Fruit fly (Drosophila melanogaster) whole organism, embryonic: ENCODE data around the gene CG32066.

ENCODE experiments used
- Blimp-1 ChIP-seq: fragments of 200-800 bp; sonication (Bioruptor generic); optimal IDR thresholded peaks from 3 replicates; lab custom pipeline; 2018; ENCODE audit warnings: missing biosample characterization, missing genetic modification characterization, mild to moderate bottlenecking, moderate library complexity, missing genetic modification reagents
- CG10654 ChIP-seq: fragments of 200-800 bp; sonication (Bioruptor generic); optimal IDR thresholded peaks from 2 replicates; lab custom pipeline; 2016; ENCODE audit warnings: missing biosample characterization, missing genetic modification characterization
- CG11504 ChIP-seq: fragments of 200-800 bp; sonication (Bioruptor generic); optimal IDR thresholded peaks from 3 replicates; lab custom pipeline; 2019; ENCODE audit warnings: missing biosample characterization, mild to moderate bottlenecking, missing genetic modification characterization, moderate library complexity
- CG12104 ChIP-seq: fragments of 200-800 bp; sonication (Bioruptor generic); optimal IDR thresholded peaks from 3 replicates; lab custom pipeline; 2016; ENCODE audit warnings: missing biosample characterization, missing genetic modification characterization
- CG12219 ChIP-seq: fragments of 200-800 bp; sonication (Bioruptor generic); optimal IDR thresholded peaks from 3 replicates; lab custom pipeline; 2018; ENCODE audit warnings: missing biosample characterization, mild to moderate bottlenecking, missing genetic modification characterization
- CG13287 ChIP-seq: fragments of 200-800 bp; sonication (Bioruptor generic); IDR thresholded peaks from 2 replicates; pipeline ENCODE4 v1.3.6; 2022; ENCODE audit warnings: missing biosample characterization, missing genetic modification characterization; ENCODE audit not compliant: partially characterized antibody
- CG14050 ChIP-seq: fragments of 200-800 bp; sonication (Bioruptor generic); IDR thresholded peaks from 3 replicates; pipeline ENCODE4 v1.3.6; 2022; ENCODE audit warnings: missing biosample characterization, missing genetic modification characterization
- CG14667 ChIP-seq: fragments of 200-800 bp; sonication (Bioruptor generic); IDR thresholded peaks from 2 replicates; pipeline ENCODE4 v1.3.6; 2022; ENCODE audit warnings: missing biosample characterization, missing genetic modification characterization
- CG15073 ChIP-seq: fragments of 200-800 bp; sonication (Bioruptor generic); optimal IDR thresholded peaks from 2 replicates; lab custom pipeline; 2016; ENCODE audit warnings: missing biosample characterization, missing genetic modification characterization
- CG15479 ChIP-seq: fragments of 200-800 bp; sonication (Bioruptor generic); optimal IDR thresholded peaks from 3 replicates; lab custom pipeline; 2019; ENCODE audit warnings: missing biosample characterization, mild to moderate bottlenecking, missing genetic modification characterization, moderate library complexity
- CG17385 ChIP-seq: fragments of 200-800 bp; sonication (Bioruptor generic); optimal IDR thresholded peaks from 3 replicates; lab custom pipeline; 2018; ENCODE audit warnings: missing biosample characterization, mild to moderate bottlenecking, missing genetic modification characterization
- CG1832 ChIP-seq: fragments of 200-800 bp; sonication (Bioruptor generic); optimal IDR thresholded peaks from 2 replicates; lab custom pipeline; 2017; ENCODE audit warnings: missing biosample characterization, mild to moderate bottlenecking, missing genetic modification characterization, inconsistent platforms
- CG18599 ChIP-seq: fragments of 200-800 bp; sonication (Bioruptor generic); optimal IDR thresholded peaks from 3 replicates; lab custom pipeline; 2017; ENCODE audit warnings: missing biosample characterization, missing genetic modification characterization, mild to moderate bottlenecking, moderate library complexity, missing genetic modification reagents
- CG18764 ChIP-seq: fragments of 200-800 bp; sonication (Bioruptor generic); optimal IDR thresholded peaks from 3 replicates; lab custom pipeline; 2016; ENCODE audit warnings: missing biosample characterization, missing genetic modification characterization
- CG31441 ChIP-seq: fragments of 200-800 bp; sonication (Bioruptor generic); IDR thresholded peaks from 2 replicates; pipeline ENCODE4 v1.3.6; 2022; ENCODE audit warnings: missing biosample characterization, missing genetic modification characterization
- CG4360 ChIP-seq: fragments of 200-800 bp; sonication (Bioruptor generic); IDR thresholded peaks from 2 replicates; pipeline ENCODE4 v1.3.6; 2022; ENCODE audit warnings: missing biosample characterization, missing genetic modification characterization
- CG43689 ChIP-seq: fragments of 200-800 bp; sonication (Bioruptor generic); IDR thresholded peaks from 2 replicates; pipeline ENCODE4 v1.3.6; 2022; ENCODE audit warnings: missing biosample characterization, missing genetic modification characterization
- CG4404 ChIP-seq: fragments of 200-800 bp; sonication (Bioruptor generic); IDR thresholded peaks from 2 replicates; pipeline ENCODE4 v1.3.6; 2022; ENCODE audit warnings: missing biosample characterization, missing genetic modification characterization
- CG6175 ChIP-seq: fragments of 200-800 bp; sonication (Bioruptor generic); IDR thresholded peaks from 3 replicates; pipeline ENCODE4 v1.3.6; 2022; ENCODE audit warnings: missing biosample characterization, missing genetic modification characterization
- CG8924 ChIP-seq: fragments of 200-800 bp; optimal IDR thresholded peaks from 3 replicates; lab custom pipeline; 2019; ENCODE audit warnings: missing biosample characterization, mild to moderate bottlenecking, missing genetic modification characterization, moderate library complexity
- E2f2 ChIP-seq: fragments of 200-800 bp; sonication (Bioruptor generic); IDR thresholded peaks from 2 replicates; pipeline ENCODE4 v1.3.6; 2022; ENCODE audit warnings: missing biosample characterization, missing genetic modification characterization
- Fer2 ChIP-seq: fragments of 200-800 bp; sonication (Bioruptor generic); optimal IDR thresholded peaks from 2 replicates; lab custom pipeline; 2018; ENCODE audit warnings: missing biosample characterization, mild to moderate bottlenecking, missing genetic modification characterization, moderate library complexity
- Fer3 ChIP-seq: fragments of 200-800 bp; sonication (Bioruptor generic); optimal IDR thresholded peaks from 2 replicates; lab custom pipeline; 2018; ENCODE audit warnings: missing biosample characterization, mild to moderate bottlenecking, missing genetic modification characterization, moderate library complexity
- Gug ChIP-seq: fragments of 200-800 bp; sonication (Bioruptor generic); IDR thresholded peaks from 4 replicates; pipeline ENCODE4 v1.3.6; 2022; ENCODE audit warnings: missing biosample characterization, missing genetic modification characterization
- H2.0 ChIP-seq: fragments of 200-800 bp; sonication (Bioruptor generic); IDR thresholded peaks from 2 replicates; pipeline ENCODE4 v1.3.6; 2022; ENCODE audit warnings: missing biosample characterization, missing genetic modification characterization
- Jarid2 ChIP-seq: fragments of 200-800 bp; sonication (Bioruptor generic); optimal IDR thresholded peaks from 3 replicates; lab custom pipeline; 2017; ENCODE audit warnings: mild to moderate bottlenecking, missing biosample characterization, missing genetic modification reagents, missing genetic modification characterization
- MTF-1 ChIP-seq: fragments of 200-800 bp; sonication (Bioruptor generic); optimal IDR thresholded peaks from 2 replicates; lab custom pipeline; 2018; ENCODE audit warnings: missing biosample characterization, mild to moderate bottlenecking, missing genetic modification characterization, borderline replicate concordance
- Myb ChIP-seq: fragments of 200-800 bp; sonication (Bioruptor generic); optimal IDR thresholded peaks from 2 replicates; lab custom pipeline; 2016; ENCODE audit warnings: missing biosample characterization, missing genetic modification characterization
- Sox100B ChIP-seq: fragments of 200-800 bp; sonication (Bioruptor generic); optimal IDR thresholded peaks from 3 replicates; lab custom pipeline; 2018; ENCODE audit warnings: missing biosample characterization, mild to moderate bottlenecking, missing genetic modification characterization
- Spps ChIP-seq: fragments of 200-800 bp; sonication (Bioruptor generic); optimal IDR thresholded peaks from 2 replicates; lab custom pipeline; 2018; ENCODE audit warnings: missing biosample characterization, mild to moderate bottlenecking, missing genetic modification characterization
- Stat92E ChIP-seq, 3 experiments: fragments of >200 bp in 2 of 3; fragments of 200-800 bp in 1 of 3; sonication (Bioruptor generic) in 1 of 3; optimal IDR thresholded peaks; 2 replicates each; lab custom pipeline; 2017 to 2019; ENCODE audit warnings: missing biosample characterization in 3 of 3, missing genetic modification characterization in 3 of 3, mild to moderate bottlenecking in 1 of 3, moderate library complexity in 1 of 3
- Trl ChIP-seq, 3 experiments: fragments of >200 bp in 2 of 3; fragments of 200-800 bp in 1 of 3; sonication (Bioruptor generic) in 1 of 3; optimal IDR thresholded peaks; 2 replicates in 1 of 3; 3 replicates in 2 of 3; lab custom pipeline; 2016 to 2017; ENCODE audit warnings: missing biosample characterization in 1 of 3, missing genetic modification characterization in 1 of 3
- YL-1 ChIP-seq: fragments of 200-800 bp; sonication (Bioruptor generic); optimal IDR thresholded peaks from 3 replicates; lab custom pipeline; 2017; ENCODE audit warnings: missing biosample characterization, mild to moderate bottlenecking, missing genetic modification characterization
- al ChIP-seq: fragments of 200-800 bp; sonication (Bioruptor generic); IDR thresholded peaks from 2 replicates; pipeline ENCODE4 v1.3.6; 2022; ENCODE audit warnings: missing biosample characterization, missing genetic modification characterization
- ase ChIP-seq: fragments of 200-800 bp; sonication (Bioruptor generic); IDR thresholded peaks from 3 replicates; pipeline ENCODE4 v1.3.6; 2022; ENCODE audit warnings: missing biosample characterization, missing genetic modification characterization
- chinmo ChIP-seq: fragments of 200-800 bp; sonication (Bioruptor generic); IDR thresholded peaks from 4 replicates; pipeline ENCODE4 v1.3.6; 2022; ENCODE audit warnings: missing biosample characterization, missing genetic modification characterization; ENCODE audit not compliant: partially characterized antibody
- esg ChIP-seq: fragments of 200-800 bp; sonication (Bioruptor generic); conservative IDR thresholded peaks from 2 replicates; pipeline ENCODE4 v1.3.6; 2022; ENCODE audit warnings: missing biosample characterization, missing genetic modification characterization
- gcm ChIP-seq: fragments of 200-800 bp; sonication (Bioruptor generic); optimal IDR thresholded peaks from 2 replicates; lab custom pipeline; 2019; ENCODE audit warnings: missing biosample characterization, mild to moderate bottlenecking, missing genetic modification characterization, moderate library complexity
- gfzf ChIP-seq: fragments of 200-800 bp; sonication (Bioruptor generic); optimal IDR thresholded peaks from 2 replicates; lab custom pipeline; 2016; ENCODE audit warnings: missing biosample characterization, mild to moderate bottlenecking, missing genetic modification characterization, moderate library complexity
- hkb ChIP-seq, 2 experiments: fragments of 200-800 bp in 1 of 2; fragments of >200 bp in 1 of 2; sonication (Bioruptor generic) in 1 of 2; IDR thresholded peaks in 1 of 2; optimal IDR thresholded peaks in 1 of 2; 2 replicates each; pipeline versions ENCODE4 v1.3.6 to Lab custom; 2017 to 2022; ENCODE audit warnings: missing biosample characterization in 1 of 2, missing genetic modification characterization in 1 of 2
- kni ChIP-seq: fragments of 200-800 bp; sonication (Bioruptor generic); optimal IDR thresholded peaks from 3 replicates; lab custom pipeline; 2017; ENCODE audit warnings: mild to moderate bottlenecking, missing biosample characterization, missing genetic modification reagents, missing genetic modification characterization
- peb ChIP-seq: fragments of 200-800 bp; sonication (Bioruptor generic); IDR thresholded peaks from 2 replicates; pipeline ENCODE4 v1.3.6; 2022; ENCODE audit warnings: missing biosample characterization, missing genetic modification characterization
- pzg ChIP-seq: fragments of 200-800 bp; sonication (Bioruptor generic); optimal IDR thresholded peaks from 3 replicates; lab custom pipeline; 2018; ENCODE audit warnings: missing biosample characterization, mild to moderate bottlenecking, missing genetic modification characterization, moderate library complexity
- sima ChIP-seq: fragments of 200-800 bp; sonication (Bioruptor generic); optimal IDR thresholded peaks from 2 replicates; lab custom pipeline; 2016; ENCODE audit warnings: missing biosample characterization, missing genetic modification characterization
- slp2 ChIP-seq: fragments of 200-800 bp; sonication (Bioruptor generic); optimal IDR thresholded peaks from 2 replicates; lab custom pipeline; 2016; ENCODE audit warnings: missing biosample characterization, missing genetic modification characterization
- tll ChIP-seq, 2 experiments: fragments of 200-800 bp in 1 of 2; fragments of >200 bp in 1 of 2; sonication (Bioruptor generic) in 1 of 2; optimal IDR thresholded peaks; 2 replicates each; lab custom pipeline; 2017 to 2019; ENCODE audit warnings: missing biosample characterization in 2 of 2, missing genetic modification characterization in 2 of 2, mild to moderate bottlenecking in 1 of 2, moderate library complexity in 1 of 2
- tup ChIP-seq: fragments of 200-800 bp; sonication (Bioruptor generic); optimal IDR thresholded peaks from 2 replicates; lab custom pipeline; 2016; ENCODE audit warnings: missing biosample characterization, mild to moderate bottlenecking, missing genetic modification characterization, moderate library complexity
- vvl ChIP-seq: fragments of 200-800 bp; sonication (Bioruptor generic); IDR thresholded peaks from 2 replicates; pipeline ENCODE4 v1.3.6; 2022; ENCODE audit warnings: missing biosample characterization, missing genetic modification characterization
- zf30C ChIP-seq: fragments of 200-800 bp; sonication (Bioruptor generic); optimal IDR thresholded peaks from 3 replicates; lab custom pipeline; 2018; ENCODE audit warnings: missing biosample characterization, mild to moderate bottlenecking, missing genetic modification characterization

The CG32066 gene

dm6 chr3L:10674940-10675339, 14.1 kb upstream of the CG32066 start (continued):
- TF ChIP-seq slp2 (GFP tag; lab: Kevin White, UChicago): no peak
- no peak for TF ChIP-seq CG6175
- TF ChIP-seq kni (GFP tag; lab: Kevin White, UChicago): no peak
- 0 out of 2 replicates have a peak, but pooled peaks have one; percentile 16 for TF ChIP-seq H2.0
- TF ChIP-seq CG1832 (GFP tag; lab: Kevin White, UChicago): peak; percentile 54
- TF ChIP-seq Fer2 (tag; lab: Kevin White, UChicago): no peak
- no peak for TF ChIP-seq MTF-1 (GFP tag; lab: Kevin White, UChicago)
- no peak for TF ChIP-seq Jarid2 (GFP tag; lab: Kevin White, UChicago)
- TF ChIP-seq gcm (GFP tag; lab: Kevin White, UChicago): no peak
- TF ChIP-seq chinmo (GFP tag; lab: Robert Waterston, UW): peak; percentile 69; the same call in 1 of the 4 replicates
- TF ChIP-seq CG14667: no peak
- TF ChIP-seq CG14050 (GFP tag; lab: Robert Waterston, UW): no peak
- TF ChIP-seq CG43689: no peak
- no peak for TF ChIP-seq Sox100B (GFP tag; lab: Kevin White, UChicago)
- peak; percentile 19; the same call in 1 of the 2 replicates for TF ChIP-seq vvl (GFP tag; lab: Robert Waterston, UW)
- no peak for TF ChIP-seq hkb (optimal IDR thresholded peaks at IDR 0.05; lab: Kevin White, UChicago)
- TF ChIP-seq hkb (GFP tag; IDR thresholded peaks at IDR 0.05; lab: Robert Waterston, UW): no peak
- TF ChIP-seq CG18764 (GFP tag; lab: Kevin White, UChicago): no peak
- TF ChIP-seq tup (GFP tag; lab: Kevin White, UChicago): no peak
- no peak for TF ChIP-seq CG12219 (GFP tag; lab: Kevin White, UChicago)
- TF ChIP-seq tll (GFP tag; optimal IDR thresholded peaks at IDR 0.05; lab: Kevin White, UChicago): peak in 1 of 2 experiments; percentile 57
- TF ChIP-seq zf30C: no peak
- TF ChIP-seq Spps (tag; lab: Kevin White, UChicago): no peak
- TF ChIP-seq Blimp-1 (GFP tag; lab: Kevin White, UChicago): peak; percentile 10
- TF ChIP-seq peb (GFP tag; lab: Robert Waterston, UW): no peak
- TF ChIP-seq esg (GFP tag; lab: Robert Waterston, UW): no peak
- TF ChIP-seq CG4404 (GFP tag; lab: Robert Waterston, UW): no peak
- no peak for TF ChIP-seq E2f2 (GFP tag; lab: Robert Waterston, UW)
- no peak for TF ChIP-seq Myb (GFP tag; lab: Kevin White, UChicago)
- TF ChIP-seq CG11504 (tag; lab: Kevin White, UChicago): no peak
- TF ChIP-seq CG18599 (GFP tag; lab: Kevin White, UChicago): no peak
- TF ChIP-seq Trl (optimal IDR thresholded peaks at IDR 0.05; lab: Kevin White, UChicago): peak in 1 of 2 experiments; percentile 0
- TF ChIP-seq Trl (GFP tag; optimal IDR thresholded peaks at IDR 0.05; lab: Kevin White, UChicago): no peak

DNA sequence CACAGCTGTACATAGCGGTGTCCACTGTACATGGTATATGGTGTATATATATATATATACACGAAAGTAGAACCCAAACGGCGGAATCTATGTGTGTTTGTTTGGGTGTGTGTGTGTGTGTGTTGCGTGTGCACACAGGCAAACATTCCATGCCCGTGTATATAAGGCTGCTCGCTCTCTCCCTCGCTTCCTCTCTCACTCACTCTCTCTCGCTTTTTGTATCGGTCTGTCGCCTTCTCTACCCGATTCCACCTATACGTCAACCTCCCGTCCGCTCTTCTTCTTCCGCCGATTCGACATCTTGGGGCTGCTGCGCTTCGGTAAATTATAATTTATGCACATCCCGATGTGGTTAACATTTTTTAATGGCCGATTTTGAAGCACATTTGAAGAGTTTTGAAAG, 13.3 kb upstream of the CG32066 start:
- TF ChIP-seq al (GFP tag; lab: Robert Waterston, UW) (no peak), YL-1 (GFP tag; lab: Kevin White, UChicago) (no peak), tup (GFP tag; lab: Kevin White, UChicago) (no peak), CG15479 (GFP tag; lab: Kevin White, UChicago) (peak; percentile 11), Gug (no peak), CG31441 (GFP tag; lab: Robert Waterston, UW) (no peak), pzg (GFP tag; lab: Kevin White, UChicago) (no peak), CG4360 (GFP tag; lab: Robert Waterston, UW) (0 out of 2 replicates have a peak, but pooled peaks have one; percentile 41), ase (GFP tag; lab: Robert Waterston, UW) (no peak), CG17385 (GFP tag; lab: Kevin White, UChicago) (peak; percentile 88), Stat92E (GFP tag; optimal IDR thresholded peaks at IDR 0.05; lab: Kevin White, UChicago) (no peak), CG13287 (GFP tag; lab: Robert Waterston, UW) (peak; percentile 21; the same call in 1 of the 2 replicates), sima (GFP tag; lab: Kevin White, UChicago) (no peak), tll (GFP tag; optimal IDR thresholded peaks at IDR 0.05; lab: Kevin White, UChicago) (peak in 1 of 2 experiments; percentile 26), gfzf (GFP tag; lab: Kevin White, UChicago) (no peak), CG12104 (GFP tag; lab: Kevin White, UChicago) (no peak), CG15073 (no peak), Fer3 (tag; lab: Kevin White, UChicago) (no peak), CG8924 (tag; lab: Kevin White, UChicago) (peak; percentile 39), CG10654 (GFP tag; lab: Kevin White, UChicago) (no peak)
